Worm (Caenorhabditis elegans) whole organism, L3 larva: ENCODE data around the gene dnj-5.

ENCODE experiments used
- ceh-82 ChIP-seq: fragments of 150-350 bp; optimal IDR thresholded peaks from 2 replicates; lab custom pipeline; 2014; ENCODE audit warnings: missing biosample characterization, missing genetic modification characterization
- elt-1 ChIP-seq: fragments of 150-350 bp; optimal IDR thresholded peaks from 2 replicates; lab custom pipeline; 2014; ENCODE audit warnings: missing biosample characterization, missing genetic modification characterization
- nfya-1 ChIP-seq: sonication (generic microtip); optimal IDR thresholded peaks from 2 replicates; lab custom pipeline; 2017; ENCODE audit warnings: missing genetic modification characterization, mild to moderate bottlenecking, missing compliant biosample characterization, antibody characterized with exemption, moderate library complexity; ENCODE audit not compliant: insufficient read depth
- nhr-11 ChIP-seq: fragments of 150-350 bp; optimal IDR thresholded peaks from 2 replicates; lab custom pipeline; 2014; ENCODE audit warnings: missing biosample characterization, missing genetic modification characterization
- unc-39 ChIP-seq: sonication (generic microtip); optimal IDR thresholded peaks from 4 replicates; lab custom pipeline; 2017; ENCODE audit warnings: missing biosample characterization, missing genetic modification characterization
- zag-1 ChIP-seq: fragments of 150-350 bp; optimal IDR thresholded peaks from 2 replicates; lab custom pipeline; 2014; ENCODE audit warnings: missing biosample characterization, missing genetic modification characterization

ce11 chrII:6845006-6845459 is 13.1 kb downstream of the dnj-5 start:
- TF ChIP-seq nfya-1 (tag; lab: Kevin White, UChicago) (no peak), elt-1 (tag; lab: Kevin White, UChicago) (no peak), zag-1 (tag; lab: Kevin White, UChicago) (no peak), ceh-82 (no peak), unc-39 (tag; lab: Kevin White, UChicago) (no peak), nhr-11 (tag; lab: Kevin White, UChicago) (no peak)
